Worm (Caenorhabditis elegans) whole organism, midembryonic: Measurements from ENCODE around the gene T27E9.6.

Experiments used
- T22C8.4 ChIP-seq: fragments of 200-800 bp; sonication (Bioruptor generic); IDR thresholded peaks from 2 replicates; pipeline ENCODE4 v1.3.6; 2022; ENCODE audit warnings: missing genetic modification characterization, missing compliant biosample characterization
- cog-1 ChIP-seq: sonication (generic microtip); optimal IDR thresholded peaks from 2 replicates; lab custom pipeline; 2016; ENCODE audit warnings: missing genetic modification characterization, missing compliant biosample characterization
- flt-1 ChIP-seq: fragments of 200-800 bp; sonication (Bioruptor generic); IDR thresholded peaks from 2 replicates; pipeline ENCODE4 v1.3.6; 2022; ENCODE audit warnings: missing genetic modification characterization, missing compliant biosample characterization
- med-1 ChIP-seq: sonication (generic microtip); optimal IDR thresholded peaks from 2 replicates; lab custom pipeline; 2017; ENCODE audit warnings: missing genetic modification characterization, mild to moderate bottlenecking, missing compliant biosample characterization, antibody characterized with exemption, missing genetic modification reagents; ENCODE audit not compliant: insufficient read depth
- ref-1 ChIP-seq: fragments of 200-800 bp; sonication (Bioruptor generic); conservative IDR thresholded peaks from 2 replicates; pipeline ENCODE4 v1.3.6; 2022; ENCODE audit warnings: missing genetic modification reagents, missing genetic modification characterization, missing compliant biosample characterization
- tab-1 ChIP-seq: fragments of 200-800 bp; sonication (Bioruptor generic); IDR thresholded peaks from 2 replicates; pipeline ENCODE4 v1.3.6; 2022; ENCODE audit warnings: missing genetic modification characterization, missing compliant biosample characterization
- ztf-29 ChIP-seq: fragments of 200-800 bp; sonication (Bioruptor generic); IDR thresholded peaks from 2 replicates; pipeline ENCODE4 v1.3.6; 2022; ENCODE audit warnings: missing genetic modification reagents, missing genetic modification characterization, missing compliant biosample characterization

- no peak for TF ChIP-seq flt-1 (GFP tag; lab: Robert Waterston, UW)
- TF ChIP-seq T22C8.4: no peak
- no peak for TF ChIP-seq med-1 (GFP tag; lab: Kevin White, UChicago)
- no peak for TF ChIP-seq ztf-29 (GFP tag; lab: Robert Waterston, UW)
- no peak for TF ChIP-seq tab-1 (GFP tag; lab: Robert Waterston, UW)
- TF ChIP-seq cog-1 (tag; lab: Kevin White, UChicago): no peak
- TF ChIP-seq ref-1 (GFP tag; lab: Robert Waterston, UW): no peak
These were observed 48.8 kb downstream of the T27E9.6 start for ce11 chrIII:13427817-13428216.
